Fruit fly (Drosophila melanogaster): ENCODE measurements around the gene Pfdn2.

The Pfdn2 gene

dm6 chr3L:11123598-11124284, 49.6 kb upstream of the Pfdn2 start:
- no peak for TF ChIP-seq fkh (GFP tag; optimal IDR thresholded peaks at IDR 0.05)
- TF ChIP-seq CG6854 (GFP tag; optimal IDR thresholded peaks at IDR 0.05): peak; percentile 16
- no peak for TF ChIP-seq Ets21C (GFP tag; optimal IDR thresholded peaks at IDR 0.05)
- TF ChIP-seq fd59A (GFP tag; optimal IDR thresholded peaks at IDR 0.05): no peak
- peak; percentile 39; the same call in 1 of the 3 replicates for TF ChIP-seq CG6163 (GFP tag; IDR thresholded peaks at IDR 0.05)
- peak; percentile 88 for TF ChIP-seq Sox14 (GFP tag; optimal IDR thresholded peaks at IDR 0.05)
- TF ChIP-seq Hr4 (GFP tag; optimal IDR thresholded peaks at IDR 0.05): no peak
- 0 out of 2 replicates have a peak, but pooled peaks have one; percentile 8 for TF ChIP-seq CG15336 (GFP tag; IDR thresholded peaks at IDR 0.05)
- TF ChIP-seq topi (GFP tag; optimal IDR thresholded peaks at IDR 0.05): no peak
- no peak for TF ChIP-seq CG3032 (tag; optimal IDR thresholded peaks at IDR 0.05)
- no peak for TF ChIP-seq CG6808 (GFP tag; optimal IDR thresholded peaks at IDR 0.05)
- no peak for TF ChIP-seq Eip78C (GFP tag)
- peak; percentile 16 to 20 for TF ChIP-seq ss (GFP tag; optimal IDR thresholded peaks at IDR 0.05)
- no peak for TF ChIP-seq dac (GFP tag; optimal IDR thresholded peaks at IDR 0.05)
- peak; percentile 84 for TF ChIP-seq svp (GFP tag)
- TF ChIP-seq cyc (GFP tag; optimal IDR thresholded peaks at IDR 0.05): no peak
- TF ChIP-seq Eip75B (GFP tag; optimal IDR thresholded peaks at IDR 0.05): no peak
- no peak for TF ChIP-seq CG34406 (GFP tag; optimal IDR thresholded peaks at IDR 0.05)

- peak; percentile 64; the same call in 2 of the 3 replicates for TF ChIP-seq CG6163 (GFP tag; IDR thresholded peaks at IDR 0.05)
- peak; percentile 7 for TF ChIP-seq Eip75B (GFP tag; optimal IDR thresholded peaks at IDR 0.05)
- TF ChIP-seq acj6 (GFP tag; optimal IDR thresholded peaks at IDR 0.05): no peak
- TF ChIP-seq CG1621 (tag; optimal IDR thresholded peaks at IDR 0.05): peak; percentile 65
- peak; percentile 60; the same call in 2 of the 3 replicates for TF ChIP-seq CG8119 (GFP tag; IDR thresholded peaks at IDR 0.05)
- peak; percentile 8 for TF ChIP-seq lz (GFP tag; optimal IDR thresholded peaks at IDR 0.05)
- TF ChIP-seq svp (GFP tag): peak; percentile 57
- TF ChIP-seq salr (GFP tag; optimal IDR thresholded peaks at IDR 0.05): no peak
- TF ChIP-seq net (GFP tag; optimal IDR thresholded peaks at IDR 0.05): peak; percentile 26
- no peak for TF ChIP-seq CG16779 (tag; optimal IDR thresholded peaks at IDR 0.05)
- peak; percentile 30 for TF ChIP-seq Eip78C (GFP tag)
- no peak for TF ChIP-seq CG10631 (GFP tag; optimal IDR thresholded peaks at IDR 0.05)
- TF ChIP-seq Sox14 (GFP tag; optimal IDR thresholded peaks at IDR 0.05): peak; percentile 78
- peak; percentile 12 for TF ChIP-seq OdsH (GFP tag; optimal IDR thresholded peaks at IDR 0.05)
- peak in 1 of 2 experiments; percentile 23 for TF ChIP-seq ss (GFP tag; optimal IDR thresholded peaks at IDR 0.05)
- TF ChIP-seq CG6808 (GFP tag; optimal IDR thresholded peaks at IDR 0.05): peak; percentile 3
- no peak for TF ChIP-seq esn (GFP tag; optimal IDR thresholded peaks at IDR 0.05)
- peak; percentile 36 for TF ChIP-seq dac (GFP tag; optimal IDR thresholded peaks at IDR 0.05)
- peak; percentile 36 for TF ChIP-seq CG31627 (GFP tag; optimal IDR thresholded peaks at IDR 0.05)
- TF ChIP-seq CG3032 (tag; optimal IDR thresholded peaks at IDR 0.05): peak; percentile 41
- 0 out of 2 replicates have a peak, but pooled peaks have one; percentile 40 for TF ChIP-seq CG15336 (GFP tag; IDR thresholded peaks at IDR 0.05)
- peak; percentile 18 for TF ChIP-seq fkh (GFP tag; optimal IDR thresholded peaks at IDR 0.05)
- no peak for TF ChIP-seq cyc (GFP tag; optimal IDR thresholded peaks at IDR 0.05)
- peak; percentile 2 for TF ChIP-seq Hr39 (GFP tag; optimal IDR thresholded peaks at IDR 0.05)
- TF ChIP-seq eg (GFP tag; IDR thresholded peaks at IDR 0.05): peak; percentile 70; the same call in 1 of the 3 replicates
- TF ChIP-seq CG32006 (GFP tag; optimal IDR thresholded peaks at IDR 0.05): peak; percentile 27
- TF ChIP-seq dsx (GFP tag; optimal IDR thresholded peaks at IDR 0.05; ENCODE audit: poor library complexity, severe bottlenecking): peak; percentile 58
Measured at dm6 chr3L:11123088-11123487, 48.9 kb upstream of the Pfdn2 start, which contains the start of the genes Ufd1 and NaPi-III. Gene Ufd1, minus strand, starts transcription at chr3L:11123216. Gene NaPi-III, plus strand, starts transcription at chr3L:11123348.

- TF ChIP-seq CG6276 (GFP tag; optimal IDR thresholded peaks at IDR 0.05) (peak; percentile 94), CG7368 (GFP tag; optimal IDR thresholded peaks at IDR 0.05) (peak; percentile 58), Ets21C (GFP tag; optimal IDR thresholded peaks at IDR 0.05) (peak; percentile 22), Blimp-1 (GFP tag; optimal IDR thresholded peaks at IDR 0.05) (peak; percentile 23), dsx (GFP tag; optimal IDR thresholded peaks at IDR 0.05; ENCODE audit: poor library complexity, severe bottlenecking) (peak; percentile 77), CG6808 (GFP tag; optimal IDR thresholded peaks at IDR 0.05) (peak; percentile 96), fd59A (GFP tag; optimal IDR thresholded peaks at IDR 0.05) (peak; percentile 61), topi (GFP tag; optimal IDR thresholded peaks at IDR 0.05) (peak; percentile 42), Sox14 (GFP tag; optimal IDR thresholded peaks at IDR 0.05) (peak; percentile 62), Lpt (GFP tag; optimal IDR thresholded peaks at IDR 0.05) (peak; percentile 91), CG8119 (GFP tag; IDR thresholded peaks at IDR 0.05) (peak; percentile 92), Eip75B (GFP tag; optimal IDR thresholded peaks at IDR 0.05) (peak; percentile 57), esn (GFP tag; optimal IDR thresholded peaks at IDR 0.05) (peak; percentile 41), CG3919 (GFP tag; optimal IDR thresholded peaks at IDR 0.05) (peak; percentile 63), CG34406 (GFP tag; optimal IDR thresholded peaks at IDR 0.05) (peak; percentile 51), dac (GFP tag; optimal IDR thresholded peaks at IDR 0.05) (peak; percentile 43), fd85E (GFP tag; optimal IDR thresholded peaks at IDR 0.05) (peak; percentile 42), Hr38 (GFP tag; optimal IDR thresholded peaks at IDR 0.05) (peak; percentile 2), CG6163 (GFP tag; IDR thresholded peaks at IDR 0.05) (peak; percentile 83), OdsH (GFP tag; optimal IDR thresholded peaks at IDR 0.05) (peak; percentile 43), salr (GFP tag; optimal IDR thresholded peaks at IDR 0.05) (peak; percentile 54 to 90), CG8632 (GFP tag; optimal IDR thresholded peaks at IDR 0.05) (peak; percentile 63), net (GFP tag; optimal IDR thresholded peaks at IDR 0.05) (peak; percentile 84), CG10631 (GFP tag; optimal IDR thresholded peaks at IDR 0.05) (peak; percentile 47)
Measured at dm6 chr3L:11120419-11120958, 46.3 kb upstream of the Pfdn2 start, which contains the start of the genes FoxK and mRpL2. Gene FoxK, minus strand, starts transcription at chr3L:11120783. Gene mRpL2, plus strand, starts transcription at chr3L:11120847.
